Fruit fly (Drosophila melanogaster) whole organism, prepupa: ENCODE measurements around the gene CG7029.

Experiments used
- Blimp-1 ChIP-seq: fragments of 200-800 bp; sonication (Bioruptor generic); optimal IDR thresholded peaks from 3 replicates; lab custom pipeline; 2017; ENCODE audit warnings: missing biosample characterization, missing genetic modification characterization, mild to moderate bottlenecking, moderate library complexity, missing genetic modification reagents
- CG10669 ChIP-seq: fragments of 200-800 bp; sonication (Bioruptor generic); optimal IDR thresholded peaks from 3 replicates; lab custom pipeline; 2018; ENCODE audit warnings: missing biosample characterization, mild to moderate bottlenecking, missing genetic modification characterization, moderate library complexity
- CG11902 ChIP-seq: fragments of 200-800 bp; sonication (Bioruptor generic); optimal IDR thresholded peaks from 3 replicates; lab custom pipeline; 2016; ENCODE audit warnings: missing biosample characterization, missing genetic modification characterization
- CG15336 ChIP-seq: fragments of 200-800 bp; sonication (Bioruptor generic); IDR thresholded peaks from 2 replicates; pipeline ENCODE4 v1.3.6; 2022; ENCODE audit warnings: missing biosample characterization, missing genetic modification characterization
- CG16779 ChIP-seq: fragments of 200-800 bp; sonication (Bioruptor generic); optimal IDR thresholded peaks from 3 replicates; lab custom pipeline; 2017; ENCODE audit warnings: missing biosample characterization, mild to moderate bottlenecking, missing genetic modification characterization
- CG3032 ChIP-seq: fragments of 200-800 bp; optimal IDR thresholded peaks from 2 replicates; lab custom pipeline; 2019; ENCODE audit warnings: missing biosample characterization, mild to moderate bottlenecking, missing genetic modification characterization, moderate library complexity
- CG32006 ChIP-seq: fragments of 200-800 bp; sonication (Bioruptor generic); optimal IDR thresholded peaks from 3 replicates; lab custom pipeline; 2017; ENCODE audit warnings: missing biosample characterization, mild to moderate bottlenecking, missing genetic modification characterization
- CG34406 ChIP-seq: fragments of 200-800 bp; sonication (Bioruptor generic); optimal IDR thresholded peaks from 3 replicates; lab custom pipeline; 2016; ENCODE audit warnings: missing biosample characterization, missing genetic modification characterization
- CG3919 ChIP-seq: fragments of 200-800 bp; sonication (Bioruptor generic); optimal IDR thresholded peaks from 3 replicates; lab custom pipeline; 2016; ENCODE audit warnings: missing biosample characterization, missing genetic modification characterization
- CG4318 ChIP-seq: fragments of 200-800 bp; sonication (Bioruptor generic); optimal IDR thresholded peaks from 3 replicates; lab custom pipeline; 2017; ENCODE audit warnings: missing biosample characterization, mild to moderate bottlenecking, missing genetic modification characterization
- CG6163 ChIP-seq: fragments of 200-800 bp; sonication (Bioruptor generic); IDR thresholded peaks from 3 replicates; pipeline ENCODE4 v1.3.6; 2022; ENCODE audit warnings: missing biosample characterization, missing genetic modification characterization
- CG6792 ChIP-seq: fragments of 200-800 bp; sonication (Bioruptor generic); optimal IDR thresholded peaks from 3 replicates; lab custom pipeline; 2016; ENCODE audit warnings: missing biosample characterization, missing genetic modification characterization
- CG8119 ChIP-seq: fragments of 200-800 bp; sonication (Bioruptor generic); IDR thresholded peaks from 3 replicates; pipeline ENCODE4 v1.3.6; 2022; ENCODE audit warnings: missing biosample characterization, missing genetic modification characterization
- CG8319 ChIP-seq: fragments of 200-800 bp; sonication (Bioruptor generic); optimal IDR thresholded peaks from 3 replicates; lab custom pipeline; 2016; ENCODE audit warnings: missing biosample characterization, missing genetic modification characterization
- CG8632 ChIP-seq: fragments of 200-800 bp; sonication (Bioruptor generic); optimal IDR thresholded peaks from 3 replicates; lab custom pipeline; 2016; ENCODE audit warnings: missing biosample characterization, missing genetic modification characterization
- CG9139 ChIP-seq: fragments of 200-800 bp; sonication (Bioruptor generic); optimal IDR thresholded peaks from 3 replicates; lab custom pipeline; 2017; ENCODE audit warnings: missing biosample characterization, mild to moderate bottlenecking, missing genetic modification characterization
- Eip93F ChIP-seq: fragments of 200-800 bp; sonication (Bioruptor generic); optimal IDR thresholded peaks from 2 replicates; lab custom pipeline; 2016; ENCODE audit warnings: missing biosample characterization, mild to moderate bottlenecking, missing genetic modification characterization
- Ets21C ChIP-seq: fragments of 200-800 bp; sonication (Bioruptor generic); optimal IDR thresholded peaks from 3 replicates; lab custom pipeline; 2016; ENCODE audit warnings: missing biosample characterization, missing genetic modification characterization
- Hr38 ChIP-seq: sonication (Bioruptor generic); optimal IDR thresholded peaks from 2 replicates; lab custom pipeline; 2016; ENCODE audit warnings: missing biosample characterization, missing genetic modification characterization
- Lpt ChIP-seq: fragments of 200-800 bp; sonication (Bioruptor generic); optimal IDR thresholded peaks from 3 replicates; lab custom pipeline; 2016; ENCODE audit warnings: missing biosample characterization, missing genetic modification characterization
- Smox ChIP-seq: fragments of 200-800 bp; sonication (Bioruptor generic); optimal IDR thresholded peaks from 3 replicates; lab custom pipeline; 2016; ENCODE audit warnings: missing biosample characterization, missing genetic modification characterization
- Sox102F ChIP-seq: fragments of 200-800 bp; sonication (Bioruptor generic); optimal IDR thresholded peaks from 2 replicates; lab custom pipeline; 2016; ENCODE audit warnings: missing biosample characterization, mild to moderate bottlenecking, missing genetic modification characterization
- Sox14 ChIP-seq: fragments of 200-800 bp; sonication (Bioruptor generic); optimal IDR thresholded peaks from 3 replicates; lab custom pipeline; 2016; ENCODE audit warnings: missing biosample characterization, missing genetic modification characterization
- achi ChIP-seq: fragments of 200-800 bp; sonication (Bioruptor generic); optimal IDR thresholded peaks from 3 replicates; lab custom pipeline; 2016; ENCODE audit warnings: missing biosample characterization, missing genetic modification characterization
- acj6 ChIP-seq: fragments of 200-800 bp; sonication (Bioruptor generic); optimal IDR thresholded peaks from 3 replicates; lab custom pipeline; 2016; ENCODE audit warnings: missing biosample characterization, missing genetic modification characterization
- cyc ChIP-seq: fragments of 200-800 bp; sonication (Bioruptor generic); optimal IDR thresholded peaks from 3 replicates; lab custom pipeline; 2016; ENCODE audit warnings: missing biosample characterization, missing genetic modification characterization
- dsx ChIP-seq: fragments of 200-800 bp; optimal IDR thresholded peaks from 3 replicates; lab custom pipeline; 2019; ENCODE audit warnings: missing biosample characterization, mild to moderate bottlenecking, missing genetic modification characterization, moderate library complexity; ENCODE audit not compliant: poor library complexity, severe bottlenecking
- eg ChIP-seq: fragments of 200-800 bp; sonication (Bioruptor generic); IDR thresholded peaks from 3 replicates; pipeline ENCODE4 v1.3.6; 2022; ENCODE audit warnings: missing biosample characterization, missing genetic modification characterization
- esn ChIP-seq: fragments of 200-800 bp; sonication (Bioruptor generic); optimal IDR thresholded peaks from 2 replicates; lab custom pipeline; 2016; ENCODE audit warnings: missing biosample characterization, mild to moderate bottlenecking, missing genetic modification characterization, moderate library complexity
- fd59A ChIP-seq: fragments of 200-800 bp; sonication (Bioruptor generic); optimal IDR thresholded peaks from 2 replicates; lab custom pipeline; 2017; ENCODE audit warnings: missing biosample characterization, mild to moderate bottlenecking, missing genetic modification characterization, missing genetic modification reagents
- fd85E ChIP-seq: fragments of 200-800 bp; sonication (Bioruptor generic); optimal IDR thresholded peaks from 3 replicates; lab custom pipeline; 2016; ENCODE audit warnings: missing biosample characterization, missing genetic modification characterization
- fkh ChIP-seq: fragments of 200-800 bp; sonication (Bioruptor generic); optimal IDR thresholded peaks from 3 replicates; lab custom pipeline; 2017; ENCODE audit warnings: missing biosample characterization, mild to moderate bottlenecking, missing genetic modification characterization, moderate library complexity
- lz ChIP-seq: fragments of 200-800 bp; sonication (Bioruptor generic); optimal IDR thresholded peaks from 3 replicates; lab custom pipeline; 2016; ENCODE audit warnings: missing biosample characterization, missing genetic modification characterization
- pdm3 ChIP-seq: fragments of 200-800 bp; sonication (Bioruptor generic); optimal IDR thresholded peaks from 3 replicates; lab custom pipeline; 2016; ENCODE audit warnings: missing biosample characterization, missing genetic modification characterization
- spab ChIP-seq: fragments of 200-800 bp; sonication (Bioruptor generic); optimal IDR thresholded peaks from 2 replicates; lab custom pipeline; 2017; ENCODE audit warnings: missing biosample characterization, mild to moderate bottlenecking, missing genetic modification characterization, missing genetic modification reagents
- ss ChIP-seq, 2 experiments: fragments of 200-800 bp; sonication (Bioruptor generic); optimal IDR thresholded peaks; 2 replicates in 1 of 2; 3 replicates in 1 of 2; lab custom pipeline; 2017 to 2018; ENCODE audit warnings: mild to moderate bottlenecking in 2 of 2, missing biosample characterization in 2 of 2, missing genetic modification characterization in 2 of 2, moderate library complexity in 1 of 2
- svp ChIP-seq: fragments of 200-800 bp; sonication (Bioruptor generic); peaks from one replicate; lab custom pipeline; 2016; ENCODE audit warnings: missing biosample characterization, missing genetic modification characterization
- topi ChIP-seq: fragments of 200-800 bp; sonication (Bioruptor generic); optimal IDR thresholded peaks from 3 replicates; lab custom pipeline; 2016; ENCODE audit warnings: missing biosample characterization, missing genetic modification characterization
- vri ChIP-seq: fragments of 200-800 bp; sonication (Bioruptor generic); optimal IDR thresholded peaks from 3 replicates; lab custom pipeline; 2016; ENCODE audit warnings: missing biosample characterization, mild to moderate bottlenecking, missing genetic modification characterization

CG7029 gene

DNA sequence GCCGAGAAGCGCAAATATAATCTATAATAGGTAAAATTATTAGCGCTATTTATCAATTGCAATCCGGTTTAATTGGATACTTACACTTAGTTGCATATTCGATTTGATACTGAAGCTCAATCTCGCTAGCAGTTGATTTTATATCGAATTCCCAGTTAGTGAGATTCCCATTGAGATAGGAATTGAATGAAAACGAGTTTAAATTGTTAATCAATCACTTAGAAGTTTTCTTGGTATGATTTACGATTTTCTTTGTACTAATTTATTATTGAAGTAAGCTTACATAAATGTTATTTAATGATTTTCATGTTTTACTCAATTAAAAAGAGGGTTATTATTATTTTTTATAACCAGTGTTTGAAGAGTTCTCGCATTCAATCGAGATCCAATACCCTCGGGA is 18.9 kb downstream of the CG7029 start, which contains the start of gene CG43092:
Gene CG43092, minus strand, starts transcription at position 101 of the 400 bp plus-strand sequence.
- no peak for TF ChIP-seq CG10669
- no peak for TF ChIP-seq Ets21C (GFP tag; lab: Kevin White, UChicago)
- TF ChIP-seq CG6163, result no peak
- TF ChIP-seq, all 60 proteins: peak for 0

DNA sequence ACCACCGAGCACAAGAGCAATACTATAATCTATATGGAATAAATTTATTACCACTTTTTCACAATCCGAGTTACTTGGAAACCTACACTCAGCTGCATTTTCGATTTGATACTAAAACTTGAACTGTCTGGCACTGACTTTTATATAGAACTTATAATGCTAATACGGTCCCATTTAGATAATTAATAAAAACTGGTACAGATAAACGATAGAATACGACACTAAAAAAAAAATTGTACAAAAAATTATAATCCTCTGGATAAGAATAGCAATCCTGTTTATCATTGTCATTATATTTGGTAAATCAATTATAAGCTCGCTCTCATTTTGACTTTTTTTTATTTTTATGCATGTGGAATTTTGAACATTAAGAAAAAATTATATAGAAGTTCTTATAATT is 19.5 kb downstream of the CG7029 start, which contains the start of gene CG43093:
Gene CG43093, minus strand, starts transcription at position 101 of the 400 bp plus-strand sequence.
- TF ChIP-seq CG10669 (no peak), CG8632 (GFP tag; lab: Kevin White, UChicago) (no peak), CG6792 (GFP tag; lab: Kevin White, UChicago) (no peak), achi (GFP tag; lab: Kevin White, UChicago) (no peak), fd59A (no peak), vri (GFP tag; lab: Kevin White, UChicago) (no peak), spab (no peak), CG34406 (GFP tag; lab: Kevin White, UChicago) (no peak), svp (GFP tag; lab: Kevin White, UChicago) (no peak)

DNA sequence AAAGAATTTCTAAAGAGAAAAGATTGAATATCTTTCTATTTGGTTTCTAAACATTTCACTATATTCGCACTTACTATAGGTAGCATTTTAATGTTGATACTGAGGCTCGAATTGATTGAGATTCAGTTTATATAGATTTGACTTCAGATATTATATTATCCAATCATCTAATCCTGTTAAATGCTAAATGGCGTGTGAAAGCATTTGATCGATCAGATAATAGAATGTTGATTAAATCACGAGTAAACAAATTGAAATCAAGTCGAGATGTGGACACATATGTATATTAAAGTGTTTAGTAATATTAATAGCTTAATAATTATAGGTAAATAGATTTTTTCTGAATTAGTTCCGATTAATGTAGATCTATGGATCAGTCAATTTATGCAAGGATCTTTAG is 20.2 kb downstream of the CG7029 start, which contains the start of gene CG43094:
Gene CG43094, minus strand, starts transcription at position 101 of the 400 bp plus-strand sequence.
- TF ChIP-seq Sox14 (no peak), topi (GFP tag; lab: Kevin White, UChicago) (no peak), acj6 (GFP tag; lab: Kevin White, UChicago) (no peak)
- TF ChIP-seq, all 60 proteins: peak for 0

dm6 chr3R:22771670-22772069 is 21.0 kb downstream of the CG7029 start, which contains the start of gene CG43095:
TSS of gene CG43095 (minus strand) at chr3R:22771770.
- no peak for TF ChIP-seq svp (GFP tag; lab: Kevin White, UChicago)
- TF ChIP-seq lz (GFP tag; lab: Kevin White, UChicago), result no peak
- no peak for TF ChIP-seq cyc (GFP tag; lab: Kevin White, UChicago)
- no peak for TF ChIP-seq fd85E (GFP tag; lab: Kevin White, UChicago)
- TF ChIP-seq CG8119 (GFP tag; lab: Robert Waterston, UW), result no peak
- no peak for TF ChIP-seq achi (GFP tag; lab: Kevin White, UChicago)
- TF ChIP-seq CG3032, result no peak
- TF ChIP-seq CG32006 (GFP tag; lab: Kevin White, UChicago), result no peak
- no peak for TF ChIP-seq eg (GFP tag; lab: Robert Waterston, UW)
- TF ChIP-seq pdm3 (GFP tag; lab: Kevin White, UChicago), result no peak
- no peak for TF ChIP-seq Smox
- no peak for TF ChIP-seq CG15336 (GFP tag; lab: Robert Waterston, UW)
- no peak for TF ChIP-seq CG10669
- no peak for TF ChIP-seq fd59A
- TF ChIP-seq Sox102F (GFP tag; lab: Kevin White, UChicago), result no peak
- TF ChIP-seq spab, result no peak
- no peak for TF ChIP-seq CG16779 (tag; lab: Kevin White, UChicago)
- TF ChIP-seq Eip93F (GFP tag; lab: Kevin White, UChicago), result no peak

dm6 chr3R:22776457-22776856 is 25.8 kb downstream of the CG7029 start:
- no peak for TF ChIP-seq CG8319 (GFP tag; lab: Kevin White, UChicago)
- TF ChIP-seq CG3919 (GFP tag; lab: Kevin White, UChicago), result no peak
- no peak for TF ChIP-seq CG15336 (GFP tag; lab: Robert Waterston, UW)
- TF ChIP-seq Lpt (GFP tag; lab: Kevin White, UChicago), result no peak
- no peak for TF ChIP-seq ss (GFP tag; optimal IDR thresholded peaks at IDR 0.05; lab: Kevin White, UChicago)
- TF ChIP-seq fkh, result no peak
- TF ChIP-seq CG11902 (GFP tag; lab: Kevin White, UChicago), result no peak
- no peak for TF ChIP-seq dsx (GFP tag; lab: Kevin White, UChicago)
- TF ChIP-seq Hr38 (GFP tag; lab: Kevin White, UChicago), result no peak
- no peak for TF ChIP-seq CG10669
- TF ChIP-seq Sox102F (GFP tag; lab: Kevin White, UChicago), result no peak
- no peak for TF ChIP-seq CG9139 (GFP tag; lab: Kevin White, UChicago)
- TF ChIP-seq CG4318 (GFP tag; lab: Kevin White, UChicago), result no peak
- TF ChIP-seq Blimp-1 (GFP tag; lab: Kevin White, UChicago), result no peak
- no peak for TF ChIP-seq esn
